Worm (Caenorhabditis elegans) whole organism, L1 larva: ENCODE measurements around the gene ucr-1.

Experiments
- lsy-2 ChIP-seq, 2 experiments: fragments of 150-350 bp; optimal IDR thresholded peaks; 2 replicates each; lab custom pipeline; 2014; ENCODE audit warnings: missing biosample characterization in 2 of 2, missing genetic modification characterization in 2 of 2
- unc-62 ChIP-seq: fragments of 150-350 bp; optimal IDR thresholded peaks from 2 replicates; lab custom pipeline; 2014; ENCODE audit warnings: missing biosample characterization, missing genetic modification reagents, missing genetic modification characterization

ce11 chrIII:5629225-5629624 lies 37.3 kb downstream of the ucr-1 start:
- TF ChIP-seq unc-62 (GFP tag; lab: Kevin White, UChicago) = no peak
- TF ChIP-seq lsy-2 (tag; optimal IDR thresholded peaks at IDR 0.05; lab: Kevin White, UChicago) = peak; percentile 34 to 38
